Fruit fly (Drosophila melanogaster) whole organism, embryonic: ENCODE results near the gene CG11842.
A peak's percentile ranks its signal among the peaks of the same experiment; 100 is the strongest.

Experiments used
- Atf6 ChIP-seq: fragments of 200-800 bp; sonication (Bioruptor generic); IDR thresholded peaks from 2 replicates; pipeline ENCODE4 v1.3.6; 2022; ENCODE audit warnings: missing biosample characterization, missing genetic modification characterization
- CG1024 ChIP-seq: fragments of 200-800 bp; sonication (Bioruptor generic); IDR thresholded peaks from 2 replicates; pipeline ENCODE4 v1.3.6; 2022; ENCODE audit warnings: missing biosample characterization, missing genetic modification characterization
- CG12769 ChIP-seq: fragments of 200-800 bp; sonication (Bioruptor generic); optimal IDR thresholded peaks from 2 replicates; lab custom pipeline; 2019; ENCODE audit warnings: missing biosample characterization, mild to moderate bottlenecking, missing genetic modification characterization, moderate library complexity
- CG13287 ChIP-seq: fragments of 200-800 bp; sonication (Bioruptor generic); IDR thresholded peaks from 2 replicates; pipeline ENCODE4 v1.3.6; 2022; ENCODE audit warnings: missing biosample characterization, missing genetic modification characterization; ENCODE audit not compliant: partially characterized antibody
- CG13624 ChIP-seq: fragments of 200-800 bp; sonication (Bioruptor generic); optimal IDR thresholded peaks from 2 replicates; lab custom pipeline; 2016; ENCODE audit warnings: missing biosample characterization, missing genetic modification characterization
- CG14710 ChIP-seq: fragments of 200-800 bp; sonication (Bioruptor generic); optimal IDR thresholded peaks from 3 replicates; lab custom pipeline; 2019; ENCODE audit warnings: missing biosample characterization, mild to moderate bottlenecking, missing genetic modification characterization, moderate library complexity
- CG15479 ChIP-seq: fragments of 200-800 bp; sonication (Bioruptor generic); optimal IDR thresholded peaks from 3 replicates; lab custom pipeline; 2019; ENCODE audit warnings: missing biosample characterization, mild to moderate bottlenecking, missing genetic modification characterization, moderate library complexity
- CG15514 ChIP-seq: fragments of 200-800 bp; sonication (Bioruptor generic); optimal IDR thresholded peaks from 3 replicates; lab custom pipeline; 2017; ENCODE audit warnings: missing biosample characterization, missing genetic modification characterization, mild to moderate bottlenecking, moderate library complexity, missing genetic modification reagents
- CG1603 ChIP-seq: fragments of 200-800 bp; sonication (Bioruptor generic); optimal IDR thresholded peaks from 2 replicates; lab custom pipeline; 2019; ENCODE audit warnings: missing biosample characterization, mild to moderate bottlenecking, missing genetic modification characterization, moderate library complexity
- CG1647 ChIP-seq: fragments of 200-800 bp; sonication (Bioruptor generic); optimal IDR thresholded peaks from 3 replicates; lab custom pipeline; 2016; ENCODE audit warnings: missing biosample characterization, missing genetic modification characterization
- CG18599 ChIP-seq: fragments of 200-800 bp; sonication (Bioruptor generic); optimal IDR thresholded peaks from 3 replicates; lab custom pipeline; 2017; ENCODE audit warnings: missing biosample characterization, missing genetic modification characterization, mild to moderate bottlenecking, moderate library complexity, missing genetic modification reagents
- CG2129 ChIP-seq: fragments of 200-800 bp; sonication (Bioruptor generic); IDR thresholded peaks from 2 replicates; pipeline ENCODE4 v1.3.6; 2022; ENCODE audit warnings: missing biosample characterization, missing genetic modification characterization; ENCODE audit not compliant: partially characterized antibody
- CG3726 ChIP-seq: fragments of 200-800 bp; sonication (Bioruptor generic); IDR thresholded peaks from 3 replicates; pipeline ENCODE4, ENCODE4 v1.3.6; 2022; ENCODE audit warnings: missing biosample characterization, missing genetic modification characterization
- CG6654 ChIP-seq: fragments of 200-800 bp; sonication (Bioruptor generic); optimal IDR thresholded peaks from 2 replicates; lab custom pipeline; 2017; ENCODE audit warnings: missing biosample characterization, mild to moderate bottlenecking, missing genetic modification characterization
- CG7556 ChIP-seq: fragments of 200-800 bp; sonication (Bioruptor generic); optimal IDR thresholded peaks from 2 replicates; lab custom pipeline; 2017; ENCODE audit warnings: missing biosample characterization, mild to moderate bottlenecking, missing genetic modification characterization
- CG8089 ChIP-seq: fragments of 200-800 bp; sonication (Bioruptor generic); optimal IDR thresholded peaks from 3 replicates; lab custom pipeline; 2016; ENCODE audit warnings: missing biosample characterization, missing genetic modification characterization
- CG8359 ChIP-seq: fragments of 200-800 bp; sonication (Bioruptor generic); optimal IDR thresholded peaks from 2 replicates; lab custom pipeline; 2017; ENCODE audit warnings: missing biosample characterization, mild to moderate bottlenecking, missing genetic modification characterization, borderline replicate concordance
- CG9932 ChIP-seq: fragments of 200-800 bp; sonication (Bioruptor generic); IDR thresholded peaks from 2 replicates; pipeline ENCODE4 v1.3.6; 2022; ENCODE audit warnings: missing biosample characterization, missing genetic modification characterization
- Chrac-16 ChIP-seq: fragments of 200-800 bp; sonication (Bioruptor generic); optimal IDR thresholded peaks from 3 replicates; lab custom pipeline; 2016; ENCODE audit warnings: missing biosample characterization, missing genetic modification characterization
- Dip2 ChIP-seq: fragments of 200-800 bp; sonication (Bioruptor generic); IDR thresholded peaks from 2 replicates; pipeline ENCODE4 v1.3.6; 2022; ENCODE audit warnings: missing biosample characterization, missing genetic modification characterization
- Ets65A ChIP-seq: fragments of 200-800 bp; sonication (Bioruptor generic); peaks from one replicate; lab custom pipeline; 2016; ENCODE audit warnings: missing biosample characterization, missing genetic modification characterization
- MBD-R2 ChIP-seq: fragments of 200-800 bp; sonication (Bioruptor generic); IDR thresholded peaks from 2 replicates; pipeline ENCODE4 v1.3.6; 2022; ENCODE audit warnings: missing biosample characterization, missing genetic modification characterization
- MESR4 ChIP-seq: fragments of 200-800 bp; sonication (Bioruptor generic); optimal IDR thresholded peaks from 2 replicates; lab custom pipeline; 2018; ENCODE audit warnings: missing biosample characterization, mild to moderate bottlenecking, missing genetic modification characterization, moderate library complexity
- Nf-YC ChIP-seq: fragments of 200-800 bp; optimal IDR thresholded peaks from 3 replicates; lab custom pipeline; 2019; ENCODE audit warnings: missing biosample characterization, mild to moderate bottlenecking, missing genetic modification characterization, moderate library complexity
- Optix ChIP-seq: fragments of 200-800 bp; sonication (Bioruptor generic); IDR thresholded peaks from 3 replicates; pipeline ENCODE4 v1.3.6; 2022; ENCODE audit warnings: missing biosample characterization, missing genetic modification characterization
- Pdp1 ChIP-seq, 2 experiments: fragments of 200-800 bp; sonication (Bioruptor generic); optimal IDR thresholded peaks; 3 replicates each; lab custom pipeline; 2016; ENCODE audit warnings: missing biosample characterization in 2 of 2, missing genetic modification characterization in 2 of 2, mild to moderate bottlenecking in 1 of 2, moderate library complexity in 1 of 2
- Scr ChIP-seq: fragments of 200-800 bp; sonication (Bioruptor generic); IDR thresholded peaks from 2 replicates; pipeline ENCODE4 v1.3.6; 2022; ENCODE audit warnings: missing biosample characterization, missing genetic modification characterization; ENCODE audit not compliant: partially characterized antibody
- Sry-δ ChIP-seq: fragments of 200-800 bp; sonication (Bioruptor generic); optimal IDR thresholded peaks from 2 replicates; lab custom pipeline; 2016; ENCODE audit warnings: missing biosample characterization, missing genetic modification characterization
- Trl ChIP-seq, 3 experiments: fragments of >200 bp in 2 of 3; fragments of 200-800 bp in 1 of 3; sonication (Bioruptor generic) in 1 of 3; optimal IDR thresholded peaks; 2 replicates in 1 of 3; 3 replicates in 2 of 3; lab custom pipeline; 2016 to 2017; ENCODE audit warnings: missing biosample characterization in 1 of 3, missing genetic modification characterization in 1 of 3
- amos ChIP-seq: fragments of 200-800 bp; sonication (Bioruptor generic); IDR thresholded peaks from 2 replicates; pipeline ENCODE4 v1.3.6; 2022; ENCODE audit warnings: missing biosample characterization, missing genetic modification characterization; ENCODE audit not compliant: partially characterized antibody
- bbx ChIP-seq: fragments of 200-800 bp; sonication (Bioruptor generic); IDR thresholded peaks from 2 replicates; pipeline ENCODE4 v1.3.6; 2022; ENCODE audit warnings: missing biosample characterization, missing genetic modification characterization; ENCODE audit not compliant: partially characterized antibody
- eve ChIP-seq, 2 experiments: fragments of >200 bp; optimal IDR thresholded peaks; 2 replicates each; lab custom pipeline; 2017; ENCODE audit warnings: missing biosample characterization in 2 of 2, missing genetic modification characterization in 2 of 2
- fru ChIP-seq: fragments of >200 bp; optimal IDR thresholded peaks from 2 replicates; lab custom pipeline; 2017
- gfzf ChIP-seq: fragments of 200-800 bp; sonication (Bioruptor generic); optimal IDR thresholded peaks from 2 replicates; lab custom pipeline; 2016; ENCODE audit warnings: missing biosample characterization, mild to moderate bottlenecking, missing genetic modification characterization, moderate library complexity
- hbn ChIP-seq: fragments of 200-800 bp; sonication (Bioruptor generic); IDR thresholded peaks from 2 replicates; pipeline ENCODE4 v1.3.6; 2022; ENCODE audit warnings: missing biosample characterization, missing genetic modification characterization; ENCODE audit not compliant: partially characterized antibody
- inv ChIP-seq: fragments of 200-800 bp; sonication (Bioruptor generic); IDR thresholded peaks from 2 replicates; pipeline ENCODE4 v1.3.6; 2022; ENCODE audit warnings: missing biosample characterization, missing genetic modification characterization; ENCODE audit not compliant: partially characterized antibody
- jigr1 ChIP-seq: fragments of 200-800 bp; sonication (Bioruptor generic); IDR thresholded peaks from 3 replicates; pipeline ENCODE4 v1.3.6; 2022; ENCODE audit warnings: missing biosample characterization, missing genetic modification characterization
- kah ChIP-seq: fragments of 200-800 bp; sonication (Bioruptor generic); optimal IDR thresholded peaks from 2 replicates; lab custom pipeline; 2018; ENCODE audit warnings: missing biosample characterization, mild to moderate bottlenecking, missing genetic modification characterization
- mirr ChIP-seq: fragments of 200-800 bp; sonication (Bioruptor generic); optimal IDR thresholded peaks from 3 replicates; lab custom pipeline; 2018; ENCODE audit warnings: missing biosample characterization, mild to moderate bottlenecking, missing genetic modification characterization
- nom ChIP-seq: fragments of 200-800 bp; sonication (Bioruptor generic); optimal IDR thresholded peaks from 2 replicates; lab custom pipeline; 2017; ENCODE audit warnings: missing biosample characterization, missing genetic modification characterization, mild to moderate bottlenecking, moderate library complexity, missing genetic modification reagents
- pzg ChIP-seq: fragments of 200-800 bp; sonication (Bioruptor generic); optimal IDR thresholded peaks from 3 replicates; lab custom pipeline; 2018; ENCODE audit warnings: missing biosample characterization, mild to moderate bottlenecking, missing genetic modification characterization, moderate library complexity
- sisA ChIP-seq: fragments of 200-800 bp; sonication (Bioruptor generic); IDR thresholded peaks from 2 replicates; pipeline ENCODE4 v1.3.6; 2022; ENCODE audit warnings: missing biosample characterization, missing genetic modification characterization
- stwl ChIP-seq: fragments of 200-800 bp; sonication (Bioruptor generic); optimal IDR thresholded peaks from 3 replicates; lab custom pipeline; 2018; ENCODE audit warnings: missing biosample characterization, mild to moderate bottlenecking, missing genetic modification characterization, moderate library complexity
- zen2 ChIP-seq: fragments of 200-800 bp; sonication (Bioruptor generic); IDR thresholded peaks from 3 replicates; pipeline ENCODE4 v1.3.6; 2022; ENCODE audit warnings: missing biosample characterization, missing genetic modification characterization; ENCODE audit not compliant: partially characterized antibody
- zfh1 ChIP-seq: fragments of 200-800 bp; sonication (Bioruptor generic); IDR thresholded peaks from 3 replicates; pipeline ENCODE4 v1.3.6; 2022; ENCODE audit warnings: missing biosample characterization, missing genetic modification characterization

CG11842 gene

DNA sequence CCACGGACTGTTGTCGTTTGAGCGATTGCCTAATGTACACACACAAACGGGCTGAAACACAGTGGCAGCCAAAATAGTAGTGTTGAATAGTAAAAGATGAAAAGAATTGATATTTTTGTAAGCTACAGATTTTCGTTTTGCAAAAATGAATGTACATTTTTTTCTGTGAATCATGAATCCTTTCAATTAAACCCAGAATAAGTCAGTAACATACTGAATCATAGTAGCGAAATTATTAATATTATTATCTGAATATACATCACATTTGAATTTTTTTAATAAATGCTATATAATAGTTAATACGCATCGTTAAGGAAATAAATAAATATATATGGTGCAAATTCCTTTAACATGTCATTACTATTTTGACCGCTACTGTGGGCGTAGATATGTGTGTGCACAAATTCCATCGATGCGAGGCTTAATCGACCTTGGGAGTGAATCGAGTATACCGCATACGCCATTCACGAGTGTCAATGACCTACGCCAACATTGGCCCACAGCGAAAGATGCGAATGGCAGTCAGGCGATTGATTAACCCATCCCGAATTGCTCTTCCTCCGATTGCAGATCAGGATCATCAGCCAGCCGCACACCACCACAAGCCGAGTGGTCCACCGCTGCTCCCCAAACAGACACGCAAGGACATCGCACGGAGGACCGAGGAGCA, 11.8 kb upstream of the CG11842 start (continued):
- TF ChIP-seq pzg (GFP tag; lab: Kevin White, UChicago) (no peak), fru (no peak), CG13624 (GFP tag; lab: Kevin White, UChicago) (no peak), CG3726 (GFP tag; lab: Robert Waterston, UW) (0 out of 3 replicates have a peak, but pooled peaks have one; percentile 49), CG6654 (peak; percentile 42), CG15479 (no peak), CG14710 (tag; lab: Kevin White, UChicago) (peak; percentile 40), sisA (GFP tag; lab: Robert Waterston, UW) (peak; percentile 24; the same call in 1 of the 2 replicates)
- TF ChIP-seq, all 482 proteins: peak for 178

- TF ChIP-seq Scr (peak; percentile 42), Chrac-16 (no peak), CG8089 (GFP tag; lab: Kevin White, UChicago) (no peak), zen2 (GFP tag; lab: Robert Waterston, UW) (0 out of 3 replicates have a peak, but pooled peaks have one; percentile 4), CG7556 (GFP tag; lab: Kevin White, UChicago) (no peak), CG8359 (GFP tag; lab: Kevin White, UChicago) (no peak), zfh1 (no peak), pzg (GFP tag; lab: Kevin White, UChicago) (peak; percentile 14), stwl (tag; lab: Kevin White, UChicago) (peak; percentile 4), Trl (optimal IDR thresholded peaks at IDR 0.05; lab: Kevin White, UChicago) (no peak), Trl (GFP tag; optimal IDR thresholded peaks at IDR 0.05; lab: Kevin White, UChicago) (no peak), MESR4 (GFP tag; lab: Kevin White, UChicago) (peak; percentile 32), kah (GFP tag; lab: Kevin White, UChicago) (no peak), Dip2 (no peak), inv (no peak), eve (GFP tag; optimal IDR thresholded peaks at IDR 0.05; lab: Kevin White, UChicago) (no peak), CG1603 (tag; lab: Kevin White, UChicago) (no peak), Atf6 (GFP tag; lab: Robert Waterston, UW) (no peak), Optix (GFP tag; lab: Robert Waterston, UW) (no peak), amos (peak; percentile 25; the same call in 1 of the 2 replicates), CG12769 (tag; lab: Kevin White, UChicago) (no peak), Pdp1 (GFP tag; optimal IDR thresholded peaks at IDR 0.05; lab: Kevin White, UChicago) (no peak), jigr1 (no peak), MBD-R2 (GFP tag; lab: Robert Waterston, UW) (peak; percentile 50; the same call in 1 of the 2 replicates), nom (GFP tag; lab: Kevin White, UChicago) (no peak), CG2129 (GFP tag; lab: Robert Waterston, UW) (no peak), mirr (GFP tag; lab: Kevin White, UChicago) (no peak), CG13287 (GFP tag; lab: Robert Waterston, UW) (peak; percentile 51; the same call in 1 of the 2 replicates), Ets65A (GFP tag; lab: Kevin White, UChicago) (no peak), Nf-YC (no peak), gfzf (GFP tag; lab: Kevin White, UChicago) (no peak), bbx (GFP tag; lab: Robert Waterston, UW) (peak; percentile 48; the same call in 1 of the 2 replicates), hbn (0 out of 2 replicates have a peak, but pooled peaks have one; percentile 25), CG18599 (GFP tag; lab: Kevin White, UChicago) (no peak), CG15514 (GFP tag; lab: Kevin White, UChicago) (no peak), CG1647 (GFP tag; lab: Kevin White, UChicago) (no peak), CG9932 (no peak), CG1024 (no peak), Sry-δ (GFP tag; lab: Kevin White, UChicago) (peak; percentile 2)
These were observed 3.3 kb upstream of the CG11842 start, which contains the start of gene CG11837 for dm6 chr3R:29049055-29049722. Gene CG11837 (plus strand): TSS chr3R:29049493.
